Fruit fly (Drosophila melanogaster) whole organism, embryonic: Measurements from ENCODE around the gene Adgf-C.

Source experiments
- Blimp-1 ChIP-seq: fragments of 200-800 bp; sonication (Bioruptor generic); optimal IDR thresholded peaks from 3 replicates; lab custom pipeline; 2018; ENCODE audit warnings: missing biosample characterization, missing genetic modification characterization, mild to moderate bottlenecking, moderate library complexity, missing genetic modification reagents
- CG10321 ChIP-seq: fragments of 200-800 bp; sonication (Bioruptor generic); IDR thresholded peaks from 2 replicates; pipeline ENCODE4 v1.3.6; 2022; ENCODE audit warnings: missing biosample characterization, missing genetic modification characterization
- CG11695 ChIP-seq: fragments of 200-800 bp; sonication (Bioruptor generic); IDR thresholded peaks from 3 replicates; pipeline ENCODE4 v1.3.6; 2022; ENCODE audit warnings: missing biosample characterization, missing genetic modification characterization
- CG13624 ChIP-seq: fragments of 200-800 bp; sonication (Bioruptor generic); optimal IDR thresholded peaks from 2 replicates; lab custom pipeline; 2016; ENCODE audit warnings: missing biosample characterization, missing genetic modification characterization
- CG18476 ChIP-seq: fragments of 200-800 bp; sonication (Bioruptor generic); optimal IDR thresholded peaks from 2 replicates; lab custom pipeline; 2016; ENCODE audit warnings: missing biosample characterization, mild to moderate bottlenecking, missing genetic modification characterization
- CG2202 ChIP-seq: fragments of 200-800 bp; sonication (Bioruptor generic); optimal IDR thresholded peaks from 2 replicates; lab custom pipeline; 2018; ENCODE audit warnings: missing biosample characterization, mild to moderate bottlenecking, missing genetic modification characterization
- CG31224 ChIP-seq: fragments of 200-800 bp; sonication (Bioruptor generic); IDR thresholded peaks from 2 replicates; pipeline ENCODE4 v1.3.6; 2022; ENCODE audit warnings: missing biosample characterization, missing genetic modification characterization
- CG3281 ChIP-seq: fragments of 200-800 bp; sonication (Bioruptor generic); optimal IDR thresholded peaks from 3 replicates; lab custom pipeline; 2017; ENCODE audit warnings: missing biosample characterization, mild to moderate bottlenecking, missing genetic modification characterization
- CG3726 ChIP-seq: fragments of 200-800 bp; sonication (Bioruptor generic); IDR thresholded peaks from 3 replicates; pipeline ENCODE4, ENCODE4 v1.3.6; 2022; ENCODE audit warnings: missing biosample characterization, missing genetic modification characterization
- CG3847 ChIP-seq: fragments of 200-800 bp; sonication (Bioruptor generic); IDR thresholded peaks from 2 replicates; pipeline ENCODE4 v1.3.6; 2022; ENCODE audit warnings: missing biosample characterization, missing genetic modification characterization
- CG3995 ChIP-seq: fragments of 200-800 bp; sonication (Bioruptor generic); optimal IDR thresholded peaks from 3 replicates; lab custom pipeline; 2016; ENCODE audit warnings: missing biosample characterization, missing genetic modification characterization
- CG7745 ChIP-seq: fragments of 200-800 bp; sonication (Bioruptor generic); optimal IDR thresholded peaks from 2 replicates; lab custom pipeline; 2018; ENCODE audit warnings: missing biosample characterization, mild to moderate bottlenecking, missing genetic modification characterization, moderate library complexity
- CG8089 ChIP-seq: fragments of 200-800 bp; sonication (Bioruptor generic); optimal IDR thresholded peaks from 3 replicates; lab custom pipeline; 2016; ENCODE audit warnings: missing biosample characterization, missing genetic modification characterization
- CTCF ChIP-seq: fragments of 200-800 bp; sonication (Bioruptor generic); optimal IDR thresholded peaks from 2 replicates; lab custom pipeline; 2017; ENCODE audit warnings: missing biosample characterization, mild to moderate bottlenecking, missing genetic modification characterization, moderate library complexity
- Dbx ChIP-seq: fragments of 200-800 bp; sonication (Bioruptor generic); IDR thresholded peaks from 3 replicates; pipeline ENCODE4 v1.3.6; 2022; ENCODE audit warnings: missing biosample characterization, missing genetic modification characterization
- Dek ChIP-seq: fragments of 200-800 bp; sonication (Bioruptor generic); optimal IDR thresholded peaks from 3 replicates; lab custom pipeline; 2019; ENCODE audit warnings: missing biosample characterization, mild to moderate bottlenecking, missing genetic modification characterization, moderate library complexity
- Doc2 ChIP-seq: fragments of 200-800 bp; sonication (Bioruptor generic); IDR thresholded peaks from 2 replicates; pipeline ENCODE4 v1.3.6; 2022; ENCODE audit warnings: missing biosample characterization, missing genetic modification characterization
- Eip74EF ChIP-seq, 2 experiments: fragments of 200-800 bp in 1 of 2; fragments of >200 bp in 1 of 2; sonication (Bioruptor generic) in 1 of 2; optimal IDR thresholded peaks; 2 replicates each; lab custom pipeline; 2017 to 2019; ENCODE audit warnings: missing biosample characterization in 2 of 2, missing genetic modification characterization in 2 of 2, mild to moderate bottlenecking in 1 of 2, moderate library complexity in 1 of 2
- Fer2 ChIP-seq: fragments of 200-800 bp; sonication (Bioruptor generic); optimal IDR thresholded peaks from 2 replicates; lab custom pipeline; 2018; ENCODE audit warnings: missing biosample characterization, mild to moderate bottlenecking, missing genetic modification characterization, moderate library complexity
- Jarid2 ChIP-seq: fragments of 200-800 bp; sonication (Bioruptor generic); optimal IDR thresholded peaks from 3 replicates; lab custom pipeline; 2017; ENCODE audit warnings: mild to moderate bottlenecking, missing biosample characterization, missing genetic modification reagents, missing genetic modification characterization
- Med ChIP-seq: fragments of 200-800 bp; sonication (Bioruptor generic); peaks from one replicate; lab custom pipeline; 2016; ENCODE audit warnings: missing biosample characterization, missing genetic modification characterization, mild to moderate bottlenecking, inconsistent platforms, moderate library complexity
- Mrtf ChIP-seq: fragments of 200-800 bp; sonication (Bioruptor generic); IDR thresholded peaks from 3 replicates; pipeline ENCODE4 v1.3.6; 2022; ENCODE audit warnings: missing biosample characterization, missing genetic modification characterization
- NfI ChIP-seq: fragments of 200-800 bp; sonication (Bioruptor generic); optimal IDR thresholded peaks from 3 replicates; lab custom pipeline; 2018; ENCODE audit warnings: missing biosample characterization, mild to moderate bottlenecking, missing genetic modification characterization, moderate library complexity
- Pdp1 ChIP-seq, 2 experiments: fragments of 200-800 bp; sonication (Bioruptor generic); optimal IDR thresholded peaks; 3 replicates each; lab custom pipeline; 2016; ENCODE audit warnings: missing biosample characterization in 2 of 2, missing genetic modification characterization in 2 of 2, mild to moderate bottlenecking in 1 of 2, moderate library complexity in 1 of 2
- Ravus ChIP-seq: fragments of 200-800 bp; sonication (Bioruptor generic); IDR thresholded peaks from 2 replicates; pipeline ENCODE4 v1.3.6; 2022; ENCODE audit warnings: missing biosample characterization, missing genetic modification characterization
- Sin3A ChIP-seq: fragments of >200 bp; optimal IDR thresholded peaks from 2 replicates; lab custom pipeline; 2018
- Sox102F ChIP-seq: fragments of 200-800 bp; sonication (Bioruptor generic); optimal IDR thresholded peaks from 2 replicates; lab custom pipeline; 2018; ENCODE audit warnings: missing biosample characterization, mild to moderate bottlenecking, missing genetic modification characterization, moderate library complexity
- Spps ChIP-seq: fragments of 200-800 bp; sonication (Bioruptor generic); optimal IDR thresholded peaks from 2 replicates; lab custom pipeline; 2018; ENCODE audit warnings: missing biosample characterization, mild to moderate bottlenecking, missing genetic modification characterization
- az2 ChIP-seq: fragments of 200-800 bp; sonication (Bioruptor generic); optimal IDR thresholded peaks from 3 replicates; lab custom pipeline; 2016; ENCODE audit warnings: missing biosample characterization, missing genetic modification characterization
- bowl ChIP-seq: fragments of 200-800 bp; sonication (Bioruptor generic); IDR thresholded peaks from 2 replicates; pipeline ENCODE4 v1.3.6; 2022; ENCODE audit warnings: missing biosample characterization, missing genetic modification characterization
- cad ChIP-seq: fragments of >200 bp; optimal IDR thresholded peaks from 2 replicates; lab custom pipeline; 2017; ENCODE audit warnings: missing biosample characterization, missing genetic modification characterization
- chif ChIP-seq, 2 experiments: fragments of 200-800 bp; sonication (Bioruptor generic); optimal IDR thresholded peaks; 3 replicates each; lab custom pipeline; 2016; ENCODE audit warnings: missing biosample characterization in 2 of 2, missing genetic modification characterization in 2 of 2
- chn ChIP-seq: fragments of 200-800 bp; sonication (Bioruptor generic); optimal IDR thresholded peaks from 2 replicates; lab custom pipeline; 2016; ENCODE audit warnings: missing biosample characterization, missing genetic modification characterization
- crc ChIP-seq: fragments of 200-800 bp; sonication (Bioruptor generic); optimal IDR thresholded peaks from 2 replicates; lab custom pipeline; 2016; ENCODE audit warnings: missing biosample characterization, missing genetic modification characterization
- da ChIP-seq: fragments of 200-800 bp; sonication (Bioruptor generic); optimal IDR thresholded peaks from 2 replicates; lab custom pipeline; 2016; ENCODE audit warnings: missing biosample characterization, missing genetic modification characterization
- dan ChIP-seq: fragments of 200-800 bp; sonication (Bioruptor generic); IDR thresholded peaks from 2 replicates; pipeline ENCODE4 v1.3.6; 2022; ENCODE audit warnings: missing biosample characterization, missing genetic modification characterization
- dysf ChIP-seq: fragments of 200-800 bp; sonication (Bioruptor generic); IDR thresholded peaks from 3 replicates; pipeline ENCODE4 v1.3.6; 2022; ENCODE audit warnings: missing biosample characterization, missing genetic modification characterization
- eyg ChIP-seq: fragments of 200-800 bp; sonication (Bioruptor generic); optimal IDR thresholded peaks from 3 replicates; lab custom pipeline; 2016; ENCODE audit warnings: missing biosample characterization, missing genetic modification characterization
- fd3F ChIP-seq: fragments of 200-800 bp; sonication (Bioruptor generic); optimal IDR thresholded peaks from 2 replicates; lab custom pipeline; 2018; ENCODE audit warnings: missing biosample characterization, mild to moderate bottlenecking, missing genetic modification characterization, moderate library complexity
- gfzf ChIP-seq: fragments of 200-800 bp; sonication (Bioruptor generic); optimal IDR thresholded peaks from 2 replicates; lab custom pipeline; 2016; ENCODE audit warnings: missing biosample characterization, mild to moderate bottlenecking, missing genetic modification characterization, moderate library complexity
- gro ChIP-seq: fragments of 200-800 bp; sonication (Bioruptor generic); optimal IDR thresholded peaks from 2 replicates; lab custom pipeline; 2016; ENCODE audit warnings: missing biosample characterization, missing genetic modification characterization
- inv ChIP-seq: fragments of 200-800 bp; sonication (Bioruptor generic); IDR thresholded peaks from 2 replicates; pipeline ENCODE4 v1.3.6; 2022; ENCODE audit warnings: missing biosample characterization, missing genetic modification characterization; ENCODE audit not compliant: partially characterized antibody
- kay ChIP-seq: fragments of 200-800 bp; sonication (Bioruptor generic); optimal IDR thresholded peaks from 2 replicates; lab custom pipeline; 2016; ENCODE audit warnings: missing biosample characterization, missing genetic modification characterization
- nau ChIP-seq: fragments of 200-800 bp; sonication (Bioruptor generic); optimal IDR thresholded peaks from 3 replicates; lab custom pipeline; 2017; ENCODE audit warnings: missing biosample characterization, mild to moderate bottlenecking, missing genetic modification characterization, missing genetic modification reagents
- repo ChIP-seq: fragments of 200-800 bp; sonication (Bioruptor generic); optimal IDR thresholded peaks from 2 replicates; lab custom pipeline; 2016; ENCODE audit warnings: missing biosample characterization, missing genetic modification characterization
- so ChIP-seq: fragments of 200-800 bp; sonication (Bioruptor generic); IDR thresholded peaks from 3 replicates; pipeline ENCODE4 v1.3.6; 2022; ENCODE audit warnings: missing biosample characterization, missing genetic modification characterization
- ssp ChIP-seq: fragments of 200-800 bp; sonication (Bioruptor generic); IDR thresholded peaks from 2 replicates; pipeline ENCODE4 v1.3.6; 2022; ENCODE audit warnings: missing biosample characterization, missing genetic modification characterization
- ttk ChIP-seq: fragments of 200-800 bp; sonication (Bioruptor generic); IDR thresholded peaks from 2 replicates; pipeline ENCODE4 v2.1.2; 2022; ENCODE audit warnings: missing biosample characterization, missing genetic modification characterization
- tx ChIP-seq: fragments of 200-800 bp; sonication (Bioruptor generic); optimal IDR thresholded peaks from 2 replicates; lab custom pipeline; 2016; ENCODE audit warnings: missing biosample characterization, missing genetic modification characterization
- vnd ChIP-seq: fragments of 200-800 bp; sonication (Bioruptor generic); IDR thresholded peaks from 3 replicates; pipeline ENCODE4 v1.3.6; 2022; ENCODE audit warnings: missing biosample characterization, missing genetic modification characterization; ENCODE audit not compliant: partially characterized antibody
- wdn ChIP-seq: fragments of 200-800 bp; sonication (Bioruptor generic); IDR thresholded peaks from 2 replicates; pipeline ENCODE4 v1.3.6; 2022; ENCODE audit warnings: missing biosample characterization, missing genetic modification characterization

The Adgf-C gene

DNA sequence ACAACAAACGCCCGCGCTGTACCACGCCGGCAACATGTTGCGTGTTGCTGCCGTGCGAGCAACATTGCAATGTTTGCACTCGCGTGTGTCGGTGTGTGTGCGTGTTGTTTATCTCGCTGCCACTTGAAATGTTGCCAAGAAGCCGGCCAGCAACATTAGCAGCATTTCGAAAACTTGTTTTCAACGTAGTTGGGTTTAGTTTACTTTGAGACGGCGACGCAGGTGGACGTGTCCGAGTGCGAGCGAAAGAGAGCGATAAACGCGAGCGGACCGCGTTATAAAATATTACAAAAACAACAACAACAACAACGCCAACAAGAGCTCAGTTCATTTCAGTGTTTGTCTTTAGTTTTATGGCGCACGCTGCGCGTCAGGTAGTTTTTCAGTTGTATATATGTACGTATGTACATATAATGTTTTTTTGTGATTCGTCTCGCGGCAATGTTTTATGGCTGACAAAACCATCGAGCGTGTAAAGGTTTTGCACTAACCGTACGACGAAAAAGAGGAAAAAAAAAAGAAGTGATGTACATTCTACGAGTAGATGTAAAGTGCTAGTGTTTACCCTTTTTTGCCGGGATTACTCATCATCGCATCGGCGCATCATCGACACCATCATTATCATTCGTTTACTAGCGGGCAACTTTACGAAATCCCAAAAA lies 8.6 kb downstream of the Adgf-C start, which contains the start of gene kmr (continued):
- peak; percentile 48 for TF ChIP-seq CG2202 (tag; lab: Kevin White, UChicago)
- peak; percentile 32; the same call in 1 of the 2 replicates for TF ChIP-seq wdn (GFP tag; lab: Robert Waterston, UW)
- TF ChIP-seq Spps (tag; lab: Kevin White, UChicago), result no peak
- TF ChIP-seq nau (GFP tag; lab: Kevin White, UChicago), result peak; percentile 72
- TF ChIP-seq NfI (GFP tag; lab: Kevin White, UChicago), result peak; percentile 33
- peak; percentile 15 for TF ChIP-seq CG8089 (GFP tag; lab: Kevin White, UChicago)
- peak; percentile 5 for TF ChIP-seq Dek
- peak; percentile 2 for TF ChIP-seq CG13624 (GFP tag; lab: Kevin White, UChicago)
- TF ChIP-seq gro (GFP tag; lab: Kevin White, UChicago), result peak; percentile 81
- TF ChIP-seq CG10321, result no peak
- TF ChIP-seq CTCF (GFP tag; lab: Kevin White, UChicago), result peak; percentile 37
- TF ChIP-seq Doc2, result no peak
- no peak for TF ChIP-seq Ravus (GFP tag; lab: Robert Waterston, UW)
- no peak for TF ChIP-seq crc
- TF ChIP-seq CG18476, result peak; percentile 24
- peak; percentile 59 for TF ChIP-seq CG3281 (GFP tag; lab: Kevin White, UChicago)
- TF ChIP-seq Blimp-1 (GFP tag; lab: Kevin White, UChicago), result peak; percentile 11
- TF ChIP-seq dan, result no peak
- TF ChIP-seq CG11695 (GFP tag; lab: Robert Waterston, UW), result peak; percentile 33; the same call in 2 of the 3 replicates
- TF ChIP-seq CG31224 (GFP tag; lab: Robert Waterston, UW), result no peak
- peak; percentile 87 for TF ChIP-seq cad (GFP tag; lab: Kevin White, UChicago)
- no peak for TF ChIP-seq CG3847 (GFP tag; lab: Robert Waterston, UW)
- TF ChIP-seq CG3726 (GFP tag; lab: Robert Waterston, UW), result no peak
- TF ChIP-seq chn (GFP tag; lab: Kevin White, UChicago), result no peak
- no peak for TF ChIP-seq CG7745 (tag; lab: Kevin White, UChicago)
- TF ChIP-seq chif (GFP tag; optimal IDR thresholded peaks at IDR 0.05; lab: Kevin White, UChicago), result peak in 1 of 2 experiments; percentile 31
- no peak for TF ChIP-seq CG3995
- peak; percentile 55; the same call in 1 of the 2 replicates for TF ChIP-seq bowl (GFP tag; lab: Robert Waterston, UW)
- no peak for TF ChIP-seq gfzf
- TF ChIP-seq da (GFP tag; lab: Kevin White, UChicago), result no peak
- peak in 1 of 2 experiments; percentile 85 for TF ChIP-seq Pdp1 (GFP tag; optimal IDR thresholded peaks at IDR 0.05; lab: Kevin White, UChicago)
- no peak for TF ChIP-seq tx (GFP tag; lab: Kevin White, UChicago)
- no peak for TF ChIP-seq ttk (GFP tag; lab: Robert Waterston, UW)
- TF ChIP-seq eyg, result peak; percentile 28
- 0 out of 2 replicates have a peak, but pooled peaks have one; percentile 14 for TF ChIP-seq inv
- peak; percentile 98 for TF ChIP-seq Jarid2 (GFP tag; lab: Kevin White, UChicago)
- TF ChIP-seq kay (GFP tag; lab: Kevin White, UChicago), result no peak
- peak; percentile 78 for TF ChIP-seq Med (GFP tag; lab: Kevin White, UChicago)
- peak; percentile 15 for TF ChIP-seq repo (GFP tag; lab: Kevin White, UChicago)
- TF ChIP-seq so, result peak; percentile 88; the same call in 1 of the 3 replicates
- no peak for TF ChIP-seq az2 (GFP tag; lab: Kevin White, UChicago)
- TF ChIP-seq Sox102F, result no peak
- TF ChIP-seq dysf (GFP tag; lab: Robert Waterston, UW), result no peak; the same call in 2 of the 3 replicates
- peak; percentile 75 for TF ChIP-seq Dbx (GFP tag; lab: Robert Waterston, UW)
- TF ChIP-seq fd3F, result no peak
- no peak for TF ChIP-seq ssp (GFP tag; lab: Robert Waterston, UW)
- TF ChIP-seq Eip74EF (GFP tag; optimal IDR thresholded peaks at IDR 0.05; lab: Kevin White, UChicago), result peak in 1 of 2 experiments; percentile 36
- no peak for TF ChIP-seq Fer2 (tag; lab: Kevin White, UChicago)
- TF ChIP-seq Sin3A (lab: Kevin White, UChicago), result no peak
- TF ChIP-seq vnd (GFP tag; lab: Robert Waterston, UW), result no peak
- no peak for TF ChIP-seq Mrtf
